Fruit fly (Drosophila melanogaster): ENCODE results near the gene Ect3.

Gene Ect3

dm6 chr3R:11989206-11989605 is 9.9 kb upstream of the Ect3 start (continued):
- no peak for TF ChIP-seq ato (GFP tag; IDR thresholded peaks at IDR 0.05; ENCODE audit: partially characterized antibody)
- TF ChIP-seq fd96Cb (tag; optimal IDR thresholded peaks at IDR 0.05) = no peak
- TF ChIP-seq gro (GFP tag; optimal IDR thresholded peaks at IDR 0.05) = no peak
- TF ChIP-seq CG31388 (GFP tag; optimal IDR thresholded peaks at IDR 0.05) = no peak
- no peak for TF ChIP-seq CG6254 (GFP tag; optimal IDR thresholded peaks at IDR 0.05)
- TF ChIP-seq CG1602 (GFP tag; optimal IDR thresholded peaks at IDR 0.05) = no peak
- TF ChIP-seq CG18011 (GFP tag; optimal IDR thresholded peaks at IDR 0.05) = no peak
- TF ChIP-seq CG4404 (GFP tag; IDR thresholded peaks at IDR 0.05) = no peak
- no peak for TF ChIP-seq maf-S (GFP tag; optimal IDR thresholded peaks at IDR 0.05)
- 0 out of 3 replicates have a peak, but pooled peaks have one; percentile 33 for TF ChIP-seq CG34422 (GFP tag; IDR thresholded peaks at IDR 0.05)
- no peak for TF ChIP-seq CG17802 (tag; optimal IDR thresholded peaks at IDR 0.05)
- no peak for TF ChIP-seq slp2 (GFP tag; optimal IDR thresholded peaks at IDR 0.05)
- TF ChIP-seq ase (GFP tag; IDR thresholded peaks at IDR 0.05) = no peak
- peak; percentile 38; the same call in 1 of the 2 replicates for TF ChIP-seq Rfx (GFP tag; IDR thresholded peaks at IDR 0.05)
- no peak for TF ChIP-seq tup (GFP tag; optimal IDR thresholded peaks at IDR 0.05)
- TF ChIP-seq CG43689 (GFP tag; IDR thresholded peaks at IDR 0.05) = no peak
- TF ChIP-seq CG17829 (tag; optimal IDR thresholded peaks at IDR 0.05) = no peak
- TF ChIP-seq chif (GFP tag; optimal IDR thresholded peaks at IDR 0.05) = no peak
- no peak for TF ChIP-seq CG32532 (GFP tag; IDR thresholded peaks at IDR 0.05)
- no peak for TF ChIP-seq CG4328 (GFP tag; optimal IDR thresholded peaks at IDR 0.05)
- TF ChIP-seq esg (GFP tag; conservative IDR thresholded peaks at IDR 0.05) = no peak
- TF ChIP-seq D19B (GFP tag; optimal IDR thresholded peaks at IDR 0.05) = no peak
- TF ChIP-seq CG11560 (tag; IDR thresholded peaks at IDR 0.05) = 0 out of 3 replicates have a peak, but pooled peaks have one; percentile 31
- TF ChIP-seq Gug (GFP tag; IDR thresholded peaks at IDR 0.05) = no peak
- TF ChIP-seq CG13894 (tag; optimal IDR thresholded peaks at IDR 0.05) = no peak
- no peak for TF ChIP-seq CG7372 (GFP tag; IDR thresholded peaks at IDR 0.05)
- TF ChIP-seq sisA (GFP tag; IDR thresholded peaks at IDR 0.05) = no peak
- no peak for TF ChIP-seq danr (GFP tag; IDR thresholded peaks at IDR 0.05)
- TF ChIP-seq Bdp1 (GFP tag; optimal IDR thresholded peaks at IDR 0.05) = no peak
- no peak for TF ChIP-seq nerfin-2 (GFP tag; IDR thresholded peaks at IDR 0.05; ENCODE audit: partially characterized antibody)
- TF ChIP-seq disco-r (GFP tag; optimal IDR thresholded peaks at IDR 0.05) = no peak
- no peak for TF ChIP-seq CG4360 (GFP tag; IDR thresholded peaks at IDR 0.05)
- TF ChIP-seq grn (GFP tag; optimal IDR thresholded peaks at IDR 0.05) = no peak
- TF ChIP-seq NFAT (GFP tag; IDR thresholded peaks at IDR 0.05) = no peak
- no peak for TF ChIP-seq Nf-YB (GFP tag; optimal IDR thresholded peaks at IDR 0.05)
- no peak for TF ChIP-seq pho (GFP tag; optimal IDR thresholded peaks at IDR 0.05)
- TF ChIP-seq CG6765 (GFP tag; optimal IDR thresholded peaks at IDR 0.05) = no peak
- TF ChIP-seq CG15514 (GFP tag; optimal IDR thresholded peaks at IDR 0.05) = no peak
- TF ChIP-seq H15 (GFP tag; IDR thresholded peaks at IDR 0.05) = 0 out of 3 replicates have a peak, but pooled peaks have one; percentile 19
- TF ChIP-seq sr (GFP tag; IDR thresholded peaks at IDR 0.05) = 0 out of 3 replicates have a peak, but pooled peaks have one; percentile 27
- TF ChIP-seq eve (GFP tag; optimal IDR thresholded peaks at IDR 0.05) = no peak
- TF ChIP-seq CG11723 (GFP tag; optimal IDR thresholded peaks at IDR 0.05) = no peak
- TF ChIP-seq CG11456 (GFP tag; IDR thresholded peaks at IDR 0.05) = no peak
- TF ChIP-seq Sox102F (GFP tag; optimal IDR thresholded peaks at IDR 0.05) = no peak
- peak; percentile 65 for TF ChIP-seq Ets65A (GFP tag)
- peak in 1 of 2 experiments; percentile 20 for TF ChIP-seq Dfd (GFP tag; optimal IDR thresholded peaks at IDR 0.05)
- no peak for TF ChIP-seq CG2889 (GFP tag; IDR thresholded peaks at IDR 0.05)
- no peak for TF ChIP-seq CG17359 (tag; optimal IDR thresholded peaks at IDR 0.05)
- no peak for TF ChIP-seq CG17912 (GFP tag; optimal IDR thresholded peaks at IDR 0.05)
- TF ChIP-seq ssp (GFP tag; IDR thresholded peaks at IDR 0.05) = no peak
- no peak for TF ChIP-seq pum (GFP tag; optimal IDR thresholded peaks at IDR 0.05)
- TF ChIP-seq CG12071 (GFP tag; optimal IDR thresholded peaks at IDR 0.05) = no peak
- no peak for TF ChIP-seq kay (GFP tag; optimal IDR thresholded peaks at IDR 0.05)

Measured in whole organism, embryonic.